Fruit fly (Drosophila melanogaster) whole organism: ENCODE measurements around the gene CG9676.

Experiments used
- psq ChIP-seq: fragments of >200 bp; optimal IDR thresholded peaks from 2 replicates; lab custom pipeline; 2017
- usp ChIP-seq: fragments of >200 bp; optimal IDR thresholded peaks from 2 replicates; lab custom pipeline; 2017; ENCODE audit warnings: missing biosample characterization, missing genetic modification characterization, mixed read lengths

dm6 chrX:16724544-16724943 lies 24.6 kb upstream of the CG9676 start:
- TF ChIP-seq psq (lab: Kevin White, UChicago) (no peak), usp (GFP tag; lab: Kevin White, UChicago) (no peak)
